Worm (Caenorhabditis elegans) whole organism, L1 larva: Measurements from ENCODE around the gene drap-1.
A peak's percentile ranks its signal among the peaks of the same experiment; 100 is the strongest.

Experiments
- C04F5.9 ChIP-seq: sonication (generic microtip); optimal IDR thresholded peaks from 2 replicates; lab custom pipeline; 2016; ENCODE audit warnings: missing genetic modification characterization, missing compliant biosample characterization
- C16A3.4 ChIP-seq: fragments of 150-350 bp; optimal IDR thresholded peaks from 2 replicates; lab custom pipeline; 2014; ENCODE audit warnings: missing biosample characterization, missing genetic modification characterization
- F16B12.6 ChIP-seq: fragments of 150-350 bp; optimal IDR thresholded peaks from 2 replicates; lab custom pipeline; 2014; ENCODE audit warnings: missing biosample characterization, missing genetic modification characterization
- alr-1 ChIP-seq: fragments of 200-800 bp; sonication (Bioruptor generic); optimal IDR thresholded peaks from 2 replicates; lab custom pipeline; 2018; ENCODE audit warnings: borderline replicate concordance, mild to moderate bottlenecking, missing genetic modification characterization, missing compliant biosample characterization
- ama-1 ChIP-seq: fragments of 150-350 bp; optimal IDR thresholded peaks from 2 replicates; lab custom pipeline; 2014
- blmp-1 ChIP-seq: fragments of 150-350 bp; optimal IDR thresholded peaks from 2 replicates; lab custom pipeline; 2014; ENCODE audit warnings: missing biosample characterization, missing genetic modification characterization
- ceh-90 ChIP-seq: sonication (generic microtip); optimal IDR thresholded peaks from 2 replicates; lab custom pipeline; 2016; ENCODE audit warnings: missing genetic modification characterization, missing compliant biosample characterization
- efl-1 ChIP-seq, 4 experiments: fragments of 150-350 bp; optimal IDR thresholded peaks in 3 of 4; peaks in 1 of 4; 1 replicate in 1 of 4; 2 replicates in 3 of 4; lab custom pipeline; 2014; ENCODE audit warnings: missing biosample characterization in 2 of 4, missing genetic modification characterization in 2 of 4, missing genetic modification reagents in 2 of 4
- efl-3 ChIP-seq: fragments of 200-800 bp; sonication (Bioruptor generic); optimal IDR thresholded peaks from 2 replicates; lab custom pipeline; 2018; ENCODE audit warnings: mild to moderate bottlenecking, missing genetic modification characterization, missing compliant biosample characterization
- egl-13 ChIP-seq: sonication (generic microtip); optimal IDR thresholded peaks from 2 replicates; lab custom pipeline; 2016; ENCODE audit warnings: missing genotype, missing genetic modification reagents, missing genetic modification characterization, missing compliant biosample characterization
- egl-27 ChIP-seq, 2 experiments: fragments of 150-350 bp in 1 of 2; sonication (generic microtip); optimal IDR thresholded peaks; 3 replicates each; lab custom pipeline; 2017 to 2018; ENCODE audit warnings: missing biosample characterization in 2 of 2, missing genetic modification characterization in 2 of 2, missing genetic modification reagents in 2 of 2
- elt-2 ChIP-seq: sonication (generic microtip); optimal IDR thresholded peaks from 2 replicates; lab custom pipeline; 2016; ENCODE audit warnings: missing genetic modification characterization, mild to moderate bottlenecking, inconsistent platforms, missing compliant biosample characterization, missing genetic modification reagents
- elt-3 ChIP-seq, 6 experiments: fragments of 150-350 bp in 1 of 6; sonication (generic microtip); optimal IDR thresholded peaks; 2 replicates each; lab custom pipeline; 2017 to 2018; ENCODE audit warnings: missing biosample characterization in 6 of 6, missing genetic modification characterization in 6 of 6, inconsistent platforms in 1 of 6
- fkh-10 ChIP-seq: sonication (generic microtip); optimal IDR thresholded peaks from 2 replicates; lab custom pipeline; 2017; ENCODE audit warnings: missing biosample characterization, missing genetic modification reagents, missing genetic modification characterization
- fkh-4 ChIP-seq: sonication (generic microtip); optimal IDR thresholded peaks from 2 replicates; lab custom pipeline; 2016; ENCODE audit warnings: missing compliant biosample characterization, missing genetic modification characterization, borderline replicate concordance
- hlh-17 ChIP-seq: fragments of 200-800 bp; sonication (Bioruptor generic); optimal IDR thresholded peaks from 2 replicates; lab custom pipeline; 2018; ENCODE audit warnings: missing genetic modification characterization, mild to moderate bottlenecking, missing compliant biosample characterization, moderate library complexity, borderline replicate concordance
- hlh-4 ChIP-seq: sonication (generic microtip); optimal IDR thresholded peaks from 2 replicates; lab custom pipeline; 2016; ENCODE audit warnings: mild to moderate bottlenecking, missing genetic modification characterization, missing compliant biosample characterization
- jun-1 ChIP-seq: fragments of 150-350 bp; optimal IDR thresholded peaks from 2 replicates; lab custom pipeline; 2014; ENCODE audit warnings: missing biosample characterization, missing genetic modification reagents, missing genetic modification characterization
- lin-15B ChIP-seq: fragments of 150-350 bp; sonication (generic microtip); optimal IDR thresholded peaks from 3 replicates; lab custom pipeline; 2014; ENCODE audit warnings: missing biosample characterization, missing genetic modification characterization
- lin-35 ChIP-seq, 2 experiments: fragments of 150-350 bp; optimal IDR thresholded peaks; 2 replicates each; lab custom pipeline; 2014; ENCODE audit warnings: missing biosample characterization in 2 of 2, missing genetic modification characterization in 2 of 2, missing genetic modification reagents in 2 of 2
- lir-3 ChIP-seq: sonication (generic microtip); optimal IDR thresholded peaks from 2 replicates; lab custom pipeline; 2016; ENCODE audit warnings: mild to moderate bottlenecking, missing genetic modification characterization, moderate library complexity, missing compliant biosample characterization; ENCODE audit not compliant: poor library complexity
- lsy-2 ChIP-seq, 2 experiments: fragments of 150-350 bp; optimal IDR thresholded peaks; 2 replicates each; lab custom pipeline; 2014; ENCODE audit warnings: missing biosample characterization in 2 of 2, missing genetic modification characterization in 2 of 2
- mdl-1 ChIP-seq, 2 experiments: fragments of 150-350 bp; optimal IDR thresholded peaks; 2 replicates each; lab custom pipeline; 2014 to 2017; ENCODE audit warnings: missing biosample characterization in 2 of 2, missing genetic modification characterization in 2 of 2, inconsistent platforms in 1 of 2
- mef-2 ChIP-seq: fragments of 150-350 bp; optimal IDR thresholded peaks from 2 replicates; lab custom pipeline; 2014; ENCODE audit warnings: missing biosample characterization, missing genetic modification characterization
- mep-1 ChIP-seq: fragments of 150-350 bp; optimal IDR thresholded peaks from 2 replicates; lab custom pipeline; 2014; ENCODE audit warnings: missing biosample characterization, missing genetic modification characterization
- nhr-11 ChIP-seq: fragments of 150-350 bp; optimal IDR thresholded peaks from 2 replicates; lab custom pipeline; 2014; ENCODE audit warnings: missing biosample characterization, missing genetic modification characterization
- nhr-12 ChIP-seq: sonication (generic microtip); optimal IDR thresholded peaks from 2 replicates; lab custom pipeline; 2017; ENCODE audit warnings: missing biosample characterization, missing genetic modification characterization
- nhr-20 ChIP-seq: sonication (generic microtip); optimal IDR thresholded peaks from 2 replicates; lab custom pipeline; 2016; ENCODE audit warnings: mild to moderate bottlenecking, missing genetic modification characterization, missing compliant biosample characterization
- nhr-47 ChIP-seq: sonication (generic microtip); optimal IDR thresholded peaks from 2 replicates; lab custom pipeline; 2016; ENCODE audit warnings: mild to moderate bottlenecking, missing genetic modification characterization, moderate library complexity, missing compliant biosample characterization
- nhr-71 ChIP-seq: sonication (generic microtip); optimal IDR thresholded peaks from 2 replicates; lab custom pipeline; 2016; ENCODE audit warnings: mild to moderate bottlenecking, missing genetic modification characterization, moderate library complexity, missing compliant biosample characterization
- nhr-84 ChIP-seq: sonication (generic microtip); optimal IDR thresholded peaks from 2 replicates; lab custom pipeline; 2017; ENCODE audit warnings: missing biosample characterization, missing genetic modification characterization
- nhr-90 ChIP-seq: sonication (generic microtip); optimal IDR thresholded peaks from 2 replicates; lab custom pipeline; 2016; ENCODE audit warnings: mild to moderate bottlenecking, missing genetic modification characterization, missing compliant biosample characterization; ENCODE audit not compliant: poor library complexity
- snpc-4 ChIP-seq: fragments of 150-350 bp; optimal IDR thresholded peaks from 2 replicates; lab custom pipeline; 2014; ENCODE audit warnings: missing biosample characterization, missing genetic modification characterization
- snu-23 ChIP-seq: sonication (generic microtip); optimal IDR thresholded peaks from 2 replicates; lab custom pipeline; 2016; ENCODE audit warnings: missing genetic modification characterization, missing compliant biosample characterization
- sptf-1 ChIP-seq: fragments of 150-350 bp; optimal IDR thresholded peaks from 2 replicates; lab custom pipeline; 2014; ENCODE audit warnings: missing biosample characterization, missing genetic modification characterization
- sup-37 ChIP-seq: fragments of 200-800 bp; sonication (Bioruptor generic); optimal IDR thresholded peaks from 2 replicates; lab custom pipeline; 2018; ENCODE audit warnings: mild to moderate bottlenecking, missing genetic modification characterization, missing compliant biosample characterization
- swsn-7 ChIP-seq: sonication (generic microtip); optimal IDR thresholded peaks from 2 replicates; lab custom pipeline; 2016; ENCODE audit warnings: missing genetic modification characterization, missing compliant biosample characterization
- tlp-1 ChIP-seq: fragments of 150-350 bp; optimal IDR thresholded peaks from 2 replicates; lab custom pipeline; 2014; ENCODE audit warnings: missing biosample characterization, missing genetic modification characterization
- unc-30 ChIP-seq: sonication (generic microtip); optimal IDR thresholded peaks from 2 replicates; lab custom pipeline; 2017; ENCODE audit warnings: missing biosample characterization, missing genetic modification characterization
- vab-15 ChIP-seq: sonication (generic microtip); optimal IDR thresholded peaks from 2 replicates; lab custom pipeline; 2017; ENCODE audit warnings: missing genotype, mild to moderate bottlenecking, missing genetic modification characterization, missing compliant biosample characterization
- zag-1 ChIP-seq: fragments of 150-350 bp; optimal IDR thresholded peaks from 2 replicates; lab custom pipeline; 2014; ENCODE audit warnings: missing biosample characterization, missing genetic modification characterization

Gene drap-1

DNA sequence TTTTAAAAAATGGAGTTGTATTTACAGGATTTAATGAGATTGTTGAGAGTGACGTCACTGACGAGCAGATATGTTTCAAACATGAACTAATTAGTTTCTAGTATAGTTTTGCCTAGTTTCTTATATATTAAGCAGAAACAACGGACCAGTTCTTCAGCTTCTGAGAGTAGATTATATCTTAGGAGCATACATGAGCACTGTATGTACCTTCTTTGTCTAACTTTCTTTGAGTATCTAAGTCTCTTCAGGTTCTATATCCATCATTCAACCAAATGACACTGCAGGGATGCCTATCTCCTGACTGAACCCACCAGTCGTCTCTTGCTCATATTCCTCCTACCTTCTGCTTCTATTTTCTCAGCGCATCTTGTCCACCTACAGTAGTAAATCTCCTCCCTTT is 33.2 kb upstream of the drap-1 start, which contains the start of gene her-1:
her-1 (plus strand) TSS at position 301 of the 400 bp plus-strand sequence.
- TF ChIP-seq fkh-4 (no peak), nhr-12 (no peak), zag-1 (tag; lab: Kevin White, UChicago) (no peak)

DNA sequence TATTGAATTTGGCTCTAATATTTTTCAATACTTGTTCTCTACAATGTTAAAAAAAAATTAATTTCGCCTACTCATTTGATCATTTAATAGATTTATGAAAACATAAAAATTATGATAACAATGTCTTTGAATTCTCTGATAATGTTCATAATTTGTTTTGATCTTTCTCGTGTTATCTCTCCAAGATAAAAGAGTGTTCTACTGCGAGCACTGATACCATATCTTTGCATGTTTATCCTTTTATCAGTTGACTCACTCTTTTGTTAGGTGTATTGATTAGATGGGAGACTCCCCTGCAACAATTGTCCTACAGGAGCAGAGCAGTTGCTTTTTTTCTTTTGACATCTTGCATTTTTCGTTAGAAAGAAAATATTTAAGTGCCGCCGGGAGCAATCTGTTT is 30.7 kb upstream of the drap-1 start:
- peak; percentile 9 for TF ChIP-seq elt-2 (tag; lab: Kevin White, UChicago)
- no peak for TF ChIP-seq egl-13 (tag; lab: Kevin White, UChicago)
- no peak for TF ChIP-seq vab-15 (tag; lab: Kevin White, UChicago)

ce11 chrV:9701861-9702260 is 28.0 kb upstream of the drap-1 start:
- peak; percentile 29 for TF ChIP-seq tlp-1
- peak; percentile 44 for TF ChIP-seq elt-2 (tag; lab: Kevin White, UChicago)
- TF ChIP-seq nhr-84, result no peak

- TF ChIP-seq mef-2 (tag; lab: Kevin White, UChicago), result no peak
- peak; percentile 57 for TF ChIP-seq hlh-4 (tag; lab: Kevin White, UChicago)
Observed at ce11 chrV:9702755-9703154, 27.2 kb upstream of the drap-1 start, which contains the start of gene xbx-6. TSS of gene xbx-6 (plus strand) at chrV:9703055.

DNA sequence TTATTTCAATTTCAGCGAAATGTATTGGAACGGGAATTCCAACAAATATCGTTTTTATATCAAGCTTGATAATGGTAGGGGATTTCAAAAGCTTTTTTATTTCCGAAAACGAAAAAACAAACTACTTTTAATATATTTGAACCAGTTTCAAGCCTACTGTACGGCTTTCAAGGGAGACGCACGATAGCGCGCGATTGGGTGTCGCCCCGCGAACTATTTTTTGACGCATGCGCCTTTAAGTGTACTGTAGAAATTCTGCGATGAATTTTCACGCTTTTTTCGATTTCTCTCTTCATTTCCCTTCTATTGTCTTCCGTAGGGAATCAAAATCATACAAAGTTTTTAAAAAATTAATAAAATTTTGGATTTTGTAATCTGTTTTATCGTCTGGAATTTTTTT is 26.4 kb upstream of the drap-1 start:
- no peak for TF ChIP-seq jun-1 (tag; lab: Kevin White, UChicago)
- TF ChIP-seq ama-1 (lab: Kevin White, UChicago), result no peak
- no peak for TF ChIP-seq blmp-1 (tag; lab: Kevin White, UChicago)
- TF ChIP-seq fkh-10, result no peak
- no peak for TF ChIP-seq egl-27 (tag; optimal IDR thresholded peaks at IDR 0.05; lab: Kevin White, UChicago)
- TF ChIP-seq alr-1 (tag; lab: Kevin White, UChicago), result no peak
- TF ChIP-seq sup-37 (GFP tag; lab: Kevin White, UChicago), result no peak
- no peak for TF ChIP-seq efl-1 (optimal IDR thresholded peaks at IDR 0.05; lab: Kevin White, UChicago)
- no peak for TF ChIP-seq efl-1 (GFP tag; optimal IDR thresholded peaks at IDR 0.05 in 1 of 2; lab: Kevin White, UChicago)
- no peak for TF ChIP-seq nhr-47 (tag; lab: Kevin White, UChicago)

ce11 chrV:9704399-9704798 is 25.5 kb upstream of the drap-1 start:
- TF ChIP-seq lin-35 (GFP tag; optimal IDR thresholded peaks at IDR 0.05; lab: Kevin White, UChicago) (peak; percentile 35 to 54), efl-3 (GFP tag; lab: Kevin White, UChicago) (no peak), C16A3.4 (tag; lab: Kevin White, UChicago) (peak; percentile 33), tlp-1 (no peak), mep-1 (peak; percentile 61), nhr-90 (tag; lab: Kevin White, UChicago) (no peak), F16B12.6 (tag; lab: Kevin White, UChicago) (no peak), egl-27 (tag; optimal IDR thresholded peaks at IDR 0.05; lab: Kevin White, UChicago) (no peak), fkh-10 (no peak), nhr-11 (tag; lab: Kevin White, UChicago) (no peak), vab-15 (tag; lab: Kevin White, UChicago) (no peak), unc-30 (tag; lab: Kevin White, UChicago) (no peak), snpc-4 (tag; lab: Kevin White, UChicago) (peak; percentile 26), nhr-47 (tag; lab: Kevin White, UChicago) (peak; percentile 42), lin-15B (tag; lab: Kevin White, UChicago) (no peak), C04F5.9 (no peak), hlh-4 (tag; lab: Kevin White, UChicago) (no peak), mdl-1 (tag; optimal IDR thresholded peaks at IDR 0.05; lab: Kevin White, UChicago) (peak in 1 of 2 experiments; percentile 17), hlh-17 (GFP tag; lab: Kevin White, UChicago) (no peak), lir-3 (tag; lab: Kevin White, UChicago) (no peak), egl-13 (tag; lab: Kevin White, UChicago) (no peak), alr-1 (tag; lab: Kevin White, UChicago) (no peak), lsy-2 (tag; optimal IDR thresholded peaks at IDR 0.05; lab: Kevin White, UChicago) (peak; percentile 27 to 67), nhr-71 (tag; lab: Kevin White, UChicago) (peak; percentile 55), elt-3 (tag; optimal IDR thresholded peaks at IDR 0.05; lab: Kevin White, UChicago) (peak in 1 of 6 experiments; percentile 63), sptf-1 (no peak), snu-23 (GFP tag; lab: Kevin White, UChicago) (peak; percentile 61), nhr-20 (tag; lab: Kevin White, UChicago) (no peak), swsn-7 (tag; lab: Kevin White, UChicago) (no peak), ceh-90 (tag; lab: Kevin White, UChicago) (no peak), efl-1 (optimal IDR thresholded peaks at IDR 0.05; lab: Kevin White, UChicago) (peak; percentile 41 to 55), efl-1 (GFP tag; optimal IDR thresholded peaks at IDR 0.05 in 1 of 2; lab: Kevin White, UChicago) (peak; percentile 13 to 85)
